Worm (Caenorhabditis elegans): Measurements from ENCODE around the gene C25D7.15.

ce11 chrV:15058423-15058822 is 1.2 kb upstream of the C25D7.15 start:
- no peak for TF ChIP-seq tbx-37 (GFP tag; conservative IDR thresholded peaks at IDR 0.05)
- TF ChIP-seq tra-4 (tag; optimal IDR thresholded peaks at IDR 0.05): no peak
- TF ChIP-seq aly-1 (tag; optimal IDR thresholded peaks at IDR 0.05): no peak
- TF ChIP-seq ets-7 (tag; optimal IDR thresholded peaks at IDR 0.05): no peak
- TF ChIP-seq ama-1 (optimal IDR thresholded peaks at IDR 0.05): no peak
- TF ChIP-seq hnd-1 (tag; optimal IDR thresholded peaks at IDR 0.05): no peak
- TF ChIP-seq pes-1 (GFP tag; IDR thresholded peaks at IDR 0.05): no peak
- no peak for TF ChIP-seq F13C5.2 (tag; optimal IDR thresholded peaks at IDR 0.05)
